Fruit fly (Drosophila melanogaster) whole organism, embryonic: ENCODE data around the gene soti.
A peak's percentile ranks its signal among the peaks of the same experiment; 100 is the strongest.

ENCODE experiments used
- Atf6 ChIP-seq: fragments of 200-800 bp; sonication (Bioruptor generic); IDR thresholded peaks from 2 replicates; pipeline ENCODE4 v1.3.6; 2022; ENCODE audit warnings: missing biosample characterization, missing genetic modification characterization
- CG10267 ChIP-seq: fragments of 200-800 bp; sonication (Bioruptor generic); optimal IDR thresholded peaks from 2 replicates; lab custom pipeline; 2018; ENCODE audit warnings: missing biosample characterization, mild to moderate bottlenecking, missing genetic modification characterization, moderate library complexity
- CG10462 ChIP-seq: fragments of 200-800 bp; sonication (Bioruptor generic); optimal IDR thresholded peaks from 2 replicates; lab custom pipeline; 2016; ENCODE audit warnings: missing biosample characterization, missing genetic modification characterization
- CG12071 ChIP-seq: fragments of 200-800 bp; sonication (Bioruptor generic); optimal IDR thresholded peaks from 3 replicates; lab custom pipeline; 2018; ENCODE audit warnings: missing biosample characterization, mild to moderate bottlenecking, missing genetic modification characterization
- CG12659 ChIP-seq: fragments of 200-800 bp; sonication (Bioruptor generic); optimal IDR thresholded peaks from 3 replicates; lab custom pipeline; 2017; ENCODE audit warnings: mild to moderate bottlenecking, missing biosample characterization, missing genetic modification reagents, missing genetic modification characterization
- CG15011 ChIP-seq: fragments of 200-800 bp; sonication (Bioruptor generic); optimal IDR thresholded peaks from 3 replicates; lab custom pipeline; 2018; ENCODE audit warnings: missing biosample characterization, mild to moderate bottlenecking, missing genetic modification characterization
- CG15479 ChIP-seq: fragments of 200-800 bp; sonication (Bioruptor generic); optimal IDR thresholded peaks from 3 replicates; lab custom pipeline; 2019; ENCODE audit warnings: missing biosample characterization, mild to moderate bottlenecking, missing genetic modification characterization, moderate library complexity
- CG16813 ChIP-seq: fragments of 200-800 bp; sonication (Bioruptor generic); IDR thresholded peaks from 3 replicates; pipeline ENCODE4 v1.3.6; 2022; ENCODE audit warnings: missing biosample characterization, missing genetic modification characterization; ENCODE audit not compliant: partially characterized antibody
- CG17186 ChIP-seq: fragments of 200-800 bp; sonication (Bioruptor generic); optimal IDR thresholded peaks from 3 replicates; lab custom pipeline; 2017; ENCODE audit warnings: missing biosample characterization, missing genetic modification reagents, missing genetic modification characterization
- CG17359 ChIP-seq: fragments of 200-800 bp; sonication (Bioruptor generic); optimal IDR thresholded peaks from 3 replicates; lab custom pipeline; 2018; ENCODE audit warnings: missing biosample characterization, mild to moderate bottlenecking, missing genetic modification characterization, moderate library complexity
- CG17385 ChIP-seq: fragments of 200-800 bp; sonication (Bioruptor generic); optimal IDR thresholded peaks from 3 replicates; lab custom pipeline; 2018; ENCODE audit warnings: missing biosample characterization, mild to moderate bottlenecking, missing genetic modification characterization
- CG17802 ChIP-seq: fragments of 200-800 bp; sonication (Bioruptor generic); optimal IDR thresholded peaks from 2 replicates; lab custom pipeline; 2018; ENCODE audit warnings: missing biosample characterization, mild to moderate bottlenecking, missing genetic modification characterization, moderate library complexity
- CG17829 ChIP-seq: fragments of 200-800 bp; optimal IDR thresholded peaks from 2 replicates; lab custom pipeline; 2019; ENCODE audit warnings: missing biosample characterization, mild to moderate bottlenecking, missing genetic modification characterization, moderate library complexity
- CG2199 ChIP-seq: fragments of 200-800 bp; sonication (Bioruptor generic); IDR thresholded peaks from 3 replicates; pipeline ENCODE4 v1.3.6; 2022; ENCODE audit warnings: missing biosample characterization, missing genetic modification characterization
- CG2678 ChIP-seq: fragments of 200-800 bp; sonication (Bioruptor generic); optimal IDR thresholded peaks from 3 replicates; lab custom pipeline; 2019; ENCODE audit warnings: missing biosample characterization, mild to moderate bottlenecking, missing genetic modification characterization, moderate library complexity
- CG2712 ChIP-seq: fragments of 200-800 bp; optimal IDR thresholded peaks from 3 replicates; lab custom pipeline; 2019; ENCODE audit warnings: missing biosample characterization, mild to moderate bottlenecking, missing genetic modification characterization, moderate library complexity
- CG31224 ChIP-seq: fragments of 200-800 bp; sonication (Bioruptor generic); IDR thresholded peaks from 2 replicates; pipeline ENCODE4 v1.3.6; 2022; ENCODE audit warnings: missing biosample characterization, missing genetic modification characterization
- CG42726 ChIP-seq: fragments of 200-800 bp; sonication (Bioruptor generic); IDR thresholded peaks from 2 replicates; pipeline ENCODE4 v1.3.6; 2022; ENCODE audit warnings: missing biosample characterization, missing genetic modification characterization; ENCODE audit not compliant: partially characterized antibody
- CG4424 ChIP-seq: fragments of 200-800 bp; sonication (Bioruptor generic); optimal IDR thresholded peaks from 3 replicates; lab custom pipeline; 2016; ENCODE audit warnings: missing biosample characterization, missing genetic modification characterization
- CG4820 ChIP-seq: fragments of 200-800 bp; sonication (Bioruptor generic); optimal IDR thresholded peaks from 3 replicates; lab custom pipeline; 2016; ENCODE audit warnings: missing biosample characterization, missing genetic modification characterization
- CG6254 ChIP-seq: fragments of 200-800 bp; sonication (Bioruptor generic); optimal IDR thresholded peaks from 3 replicates; lab custom pipeline; 2017; ENCODE audit warnings: mild to moderate bottlenecking, missing biosample characterization, missing genetic modification reagents, missing genetic modification characterization
- CG6854 ChIP-seq: fragments of 200-800 bp; sonication (Bioruptor generic); optimal IDR thresholded peaks from 3 replicates; lab custom pipeline; 2017; ENCODE audit warnings: missing biosample characterization, mild to moderate bottlenecking, missing genetic modification characterization
- E2f2 ChIP-seq: fragments of 200-800 bp; sonication (Bioruptor generic); IDR thresholded peaks from 2 replicates; pipeline ENCODE4 v1.3.6; 2022; ENCODE audit warnings: missing biosample characterization, missing genetic modification characterization
- Ets65A ChIP-seq: fragments of 200-800 bp; sonication (Bioruptor generic); peaks from one replicate; lab custom pipeline; 2016; ENCODE audit warnings: missing biosample characterization, missing genetic modification characterization
- GATAe ChIP-seq: fragments of 200-800 bp; sonication (Bioruptor generic); conservative IDR thresholded peaks from 2 replicates; pipeline ENCODE4 v1.3.6; 2022; ENCODE audit warnings: missing biosample characterization, missing genetic modification characterization
- HHEX ChIP-seq: fragments of 200-800 bp; sonication (Bioruptor generic); optimal IDR thresholded peaks from 3 replicates; lab custom pipeline; 2017; ENCODE audit warnings: missing biosample characterization, mild to moderate bottlenecking, missing genetic modification characterization, missing genetic modification reagents
- HLH3B ChIP-seq: fragments of 200-800 bp; sonication (Bioruptor generic); IDR thresholded peaks from 2 replicates; pipeline ENCODE4 v1.3.6; 2022; ENCODE audit warnings: missing biosample characterization, missing genetic modification characterization
- Hmx ChIP-seq: fragments of 200-800 bp; sonication (Bioruptor generic); optimal IDR thresholded peaks from 2 replicates; lab custom pipeline; 2016; ENCODE audit warnings: missing biosample characterization, missing genetic modification characterization
- Kr ChIP-seq: fragments of 200-800 bp; sonication (Bioruptor generic); optimal IDR thresholded peaks from 2 replicates; lab custom pipeline; 2017; ENCODE audit warnings: missing biosample characterization, mild to moderate bottlenecking, missing genetic modification characterization
- Mes4 ChIP-seq: fragments of 200-800 bp; sonication (Bioruptor generic); optimal IDR thresholded peaks from 2 replicates; lab custom pipeline; 2016; ENCODE audit warnings: missing biosample characterization, missing genetic modification characterization
- NFAT ChIP-seq: fragments of 200-800 bp; sonication (Bioruptor generic); IDR thresholded peaks from 2 replicates; pipeline ENCODE4 v1.3.6; 2022; ENCODE audit warnings: missing biosample characterization, missing genetic modification characterization
- Oli ChIP-seq: fragments of 200-800 bp; sonication (Bioruptor generic); optimal IDR thresholded peaks from 2 replicates; lab custom pipeline; 2018; ENCODE audit warnings: missing biosample characterization, mild to moderate bottlenecking, missing genetic modification characterization, moderate library complexity
- Sox102F ChIP-seq: fragments of 200-800 bp; sonication (Bioruptor generic); optimal IDR thresholded peaks from 2 replicates; lab custom pipeline; 2018; ENCODE audit warnings: missing biosample characterization, mild to moderate bottlenecking, missing genetic modification characterization, moderate library complexity
- Spps ChIP-seq: fragments of 200-800 bp; sonication (Bioruptor generic); optimal IDR thresholded peaks from 2 replicates; lab custom pipeline; 2018; ENCODE audit warnings: missing biosample characterization, mild to moderate bottlenecking, missing genetic modification characterization
- Sry-β ChIP-seq: fragments of 200-800 bp; sonication (Bioruptor generic); optimal IDR thresholded peaks from 2 replicates; lab custom pipeline; 2018; ENCODE audit warnings: missing biosample characterization, mild to moderate bottlenecking, missing genetic modification characterization, moderate library complexity
- Trl ChIP-seq, 3 experiments: fragments of >200 bp in 2 of 3; fragments of 200-800 bp in 1 of 3; sonication (Bioruptor generic) in 1 of 3; optimal IDR thresholded peaks; 2 replicates in 1 of 3; 3 replicates in 2 of 3; lab custom pipeline; 2016 to 2017; ENCODE audit warnings: missing biosample characterization in 1 of 3, missing genetic modification characterization in 1 of 3
- ab ChIP-seq: fragments of 200-800 bp; sonication (Bioruptor generic); optimal IDR thresholded peaks from 2 replicates; lab custom pipeline; 2016; ENCODE audit warnings: missing biosample characterization, missing genetic modification characterization
- bsh ChIP-seq, 2 experiments: fragments of 200-800 bp; sonication (Bioruptor generic); optimal IDR thresholded peaks; 2 replicates each; lab custom pipeline; 2017 to 2018; ENCODE audit warnings: mild to moderate bottlenecking in 2 of 2, missing biosample characterization in 2 of 2, missing genetic modification characterization in 2 of 2, moderate library complexity in 1 of 2
- cad ChIP-seq: fragments of >200 bp; optimal IDR thresholded peaks from 2 replicates; lab custom pipeline; 2017; ENCODE audit warnings: missing biosample characterization, missing genetic modification characterization
- cg ChIP-seq: fragments of 200-800 bp; sonication (Bioruptor generic); optimal IDR thresholded peaks from 3 replicates; lab custom pipeline; 2019; ENCODE audit warnings: missing biosample characterization, mild to moderate bottlenecking, missing genetic modification characterization, moderate library complexity
- eve ChIP-seq, 2 experiments: fragments of >200 bp; optimal IDR thresholded peaks; 2 replicates each; lab custom pipeline; 2017; ENCODE audit warnings: missing biosample characterization in 2 of 2, missing genetic modification characterization in 2 of 2
- grau ChIP-seq: fragments of 200-800 bp; optimal IDR thresholded peaks from 3 replicates; lab custom pipeline; 2019; ENCODE audit warnings: missing biosample characterization, mild to moderate bottlenecking, missing genetic modification characterization, moderate library complexity
- ken ChIP-seq: fragments of 200-800 bp; sonication (Bioruptor generic); IDR thresholded peaks from 3 replicates; pipeline ENCODE4 v1.3.6; 2022; ENCODE audit warnings: missing biosample characterization, missing genetic modification characterization
- knrl ChIP-seq: fragments of 200-800 bp; sonication (Bioruptor generic); IDR thresholded peaks from 3 replicates; pipeline ENCODE4 v1.3.6; 2022; ENCODE audit warnings: missing biosample characterization, missing genetic modification characterization; ENCODE audit not compliant: partially characterized antibody
- lmd ChIP-seq: fragments of 200-800 bp; sonication (Bioruptor generic); IDR thresholded peaks from 2 replicates; pipeline ENCODE4 v1.3.6; 2022; ENCODE audit warnings: missing biosample characterization, missing genetic modification characterization
- luna ChIP-seq: fragments of 200-800 bp; sonication (Bioruptor generic); optimal IDR thresholded peaks from 2 replicates; lab custom pipeline; 2016; ENCODE audit warnings: missing biosample characterization, missing genetic modification characterization
- pnt ChIP-seq: fragments of 200-800 bp; sonication (Bioruptor generic); optimal IDR thresholded peaks from 3 replicates; lab custom pipeline; 2016; ENCODE audit warnings: missing biosample characterization, missing genetic modification characterization
- ranshi ChIP-seq: fragments of 200-800 bp; sonication (Bioruptor generic); IDR thresholded peaks from 2 replicates; pipeline ENCODE4 v1.3.6; 2022; ENCODE audit warnings: missing biosample characterization, missing genetic modification characterization
- seq ChIP-seq: fragments of 200-800 bp; sonication (Bioruptor generic); IDR thresholded peaks from 2 replicates; pipeline ENCODE4 v1.3.6; 2022; ENCODE audit warnings: missing biosample characterization, missing genetic modification characterization
- slp2 ChIP-seq: fragments of 200-800 bp; sonication (Bioruptor generic); optimal IDR thresholded peaks from 2 replicates; lab custom pipeline; 2016; ENCODE audit warnings: missing biosample characterization, missing genetic modification characterization
- zen ChIP-seq: fragments of 200-800 bp; sonication (Bioruptor generic); optimal IDR thresholded peaks from 3 replicates; lab custom pipeline; 2018; ENCODE audit warnings: missing biosample characterization, mild to moderate bottlenecking, missing genetic modification characterization, moderate library complexity

soti gene

DNA sequence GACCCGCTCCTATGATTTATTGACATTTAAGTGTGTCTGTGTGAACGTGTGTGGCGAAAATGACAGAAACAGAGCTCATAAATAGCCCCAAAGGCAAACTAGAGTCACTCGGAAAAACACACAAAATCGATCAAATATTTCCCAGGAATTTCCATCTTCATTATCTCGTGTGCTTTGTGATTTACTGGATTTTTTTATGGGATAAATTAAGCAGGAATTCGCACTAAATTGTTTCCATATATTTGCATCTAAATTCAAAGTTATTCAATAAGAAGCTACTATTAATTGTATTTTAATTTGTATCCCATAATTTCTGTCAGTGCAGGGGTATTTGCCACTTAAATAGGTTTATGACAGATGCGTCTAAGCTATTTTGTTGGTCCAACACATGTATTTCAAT lies 48.8 kb downstream of the soti start (continued):
- TF ChIP-seq knrl (GFP tag; lab: Robert Waterston, UW) (no peak), CG15479 (GFP tag; lab: Kevin White, UChicago) (no peak), Sox102F (GFP tag; lab: Kevin White, UChicago) (peak; percentile 40), CG6854 (no peak), Spps (tag; lab: Kevin White, UChicago) (no peak), Trl (optimal IDR thresholded peaks at IDR 0.05; lab: Kevin White, UChicago) (no peak), Trl (GFP tag; optimal IDR thresholded peaks at IDR 0.05; lab: Kevin White, UChicago) (no peak), HLH3B (GFP tag; lab: Robert Waterston, UW) (no peak), Ets65A (GFP tag; lab: Kevin White, UChicago) (no peak), CG15011 (GFP tag; lab: Kevin White, UChicago) (peak; percentile 7), Atf6 (GFP tag; lab: Robert Waterston, UW) (no peak), Mes4 (GFP tag; lab: Kevin White, UChicago) (no peak), CG4424 (GFP tag; lab: Kevin White, UChicago) (peak; percentile 10), pnt (GFP tag; lab: Kevin White, UChicago) (no peak), ab (GFP tag; lab: Kevin White, UChicago) (no peak), eve (GFP tag; optimal IDR thresholded peaks at IDR 0.05; lab: Kevin White, UChicago) (no peak), cad (GFP tag; lab: Kevin White, UChicago) (no peak), CG2199 (no peak), zen (no peak), CG10267 (tag; lab: Kevin White, UChicago) (peak; percentile 2), CG4820 (no peak), CG10462 (GFP tag; lab: Kevin White, UChicago) (no peak), Sry-β (GFP tag; lab: Kevin White, UChicago) (no peak), bsh (GFP tag; optimal IDR thresholded peaks at IDR 0.05; lab: Kevin White, UChicago) (peak in 1 of 2 experiments; percentile 55), CG2712 (peak; percentile 51), E2f2 (no peak), lmd (GFP tag; lab: Robert Waterston, UW) (peak; percentile 12; the same call in 1 of the 2 replicates), CG12071 (no peak), grau (tag; lab: Kevin White, UChicago) (peak; percentile 31), NFAT (GFP tag; lab: Robert Waterston, UW) (no peak), CG6254 (GFP tag; lab: Kevin White, UChicago) (no peak), CG17802 (no peak), ranshi (GFP tag; lab: Robert Waterston, UW) (no peak), Hmx (GFP tag; lab: Kevin White, UChicago) (no peak), CG17186 (GFP tag; lab: Kevin White, UChicago) (no peak), CG17385 (GFP tag; lab: Kevin White, UChicago) (no peak), CG17829 (peak; percentile 10), Oli (tag; lab: Kevin White, UChicago) (peak; percentile 37), Kr (GFP tag; lab: Kevin White, UChicago) (no peak), CG42726 (GFP tag; lab: Robert Waterston, UW) (no peak), CG2678 (tag; lab: Kevin White, UChicago) (peak; percentile 55), slp2 (GFP tag; lab: Kevin White, UChicago) (no peak), luna (no peak), CG17359 (peak; percentile 33), CG12659 (GFP tag; lab: Kevin White, UChicago) (peak; percentile 15), HHEX (GFP tag; lab: Kevin White, UChicago) (peak; percentile 24), GATAe (no peak), CG16813 (GFP tag; lab: Robert Waterston, UW) (no peak), cg (peak; percentile 12), seq (GFP tag; lab: Robert Waterston, UW) (no peak), CG31224 (no peak), ken (GFP tag; lab: Robert Waterston, UW) (no peak)
